Fruit fly (Drosophila melanogaster) Kc167 (cell line): Measurements from ENCODE around the gene CG10725.

Experiments
- Myc ChIP-seq: fragments of >200 bp; optimal IDR thresholded peaks from 2 replicates; lab custom pipeline; 2017; ENCODE audit warnings: missing external identifiers
- Sin3A ChIP-seq: fragments of >200 bp; optimal IDR thresholded peaks from 2 replicates; lab custom pipeline; 2018; ENCODE audit warnings: missing external identifiers
- h ChIP-seq: fragments of >200 bp; optimal IDR thresholded peaks from 3 replicates; lab custom pipeline; 2018; ENCODE audit warnings: missing external identifiers
- insv ChIP-seq: fragments of >200 bp; optimal IDR thresholded peaks from 3 replicates; lab custom pipeline; 2018; ENCODE audit warnings: missing external identifiers
- psq ChIP-seq: fragments of >200 bp; optimal IDR thresholded peaks from 2 replicates; lab custom pipeline; 2017; ENCODE audit warnings: missing external identifiers
- ttk ChIP-seq: sonication (Bioruptor generic); optimal IDR thresholded peaks from 2 replicates; lab custom pipeline; 2017; ENCODE audit warnings: missing external identifiers

DNA sequence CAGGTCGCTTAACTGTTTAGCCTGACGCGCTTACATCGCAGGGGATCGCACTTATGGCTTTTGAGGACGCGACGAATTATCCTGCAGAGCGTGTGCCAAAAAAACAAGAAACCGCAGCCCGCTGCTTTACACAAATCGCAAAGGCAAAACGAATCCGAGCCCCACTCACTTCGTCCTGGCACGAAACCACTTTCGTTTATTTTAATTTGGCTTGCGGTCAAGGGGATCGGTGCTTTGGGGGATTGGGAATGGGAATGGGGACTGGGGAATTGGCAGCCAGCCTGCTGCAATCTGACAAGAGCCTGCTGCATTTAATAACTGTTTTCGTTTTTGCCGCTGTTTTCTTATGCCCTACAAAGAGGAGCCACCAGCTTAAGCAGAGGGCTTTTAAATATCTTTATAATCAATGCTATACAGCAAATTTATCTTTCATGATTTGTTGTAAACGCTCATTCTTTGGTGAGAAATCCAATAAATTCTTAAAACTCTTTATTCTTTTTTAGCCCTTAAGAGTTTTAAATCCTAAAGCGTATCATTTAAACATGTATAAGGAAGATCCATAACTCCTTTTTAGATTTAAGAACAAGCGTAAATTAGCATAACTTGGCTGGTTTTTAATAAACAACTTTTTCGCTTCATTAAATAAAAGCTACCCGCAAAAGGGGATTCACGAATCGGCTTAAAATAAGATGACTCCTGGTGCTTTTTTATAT lies 27.8 kb upstream of the CG10725 start:
- no peak for TF ChIP-seq Sin3A
- TF ChIP-seq psq, result no peak
- no peak for TF ChIP-seq ttk
- TF ChIP-seq Myc (lab: Kevin White, UChicago), result no peak
- TF ChIP-seq h, result no peak
- TF ChIP-seq insv (lab: Kevin White, UChicago), result no peak
